Worm (Caenorhabditis elegans) whole organism, L4 larva: ENCODE results near the gene R08E3.1.

Source experiments
- F26F4.8 ChIP-seq: fragments of 200-800 bp; sonication (Bioruptor generic); conservative IDR thresholded peaks from 2 replicates; pipeline ENCODE4 v1.3.6; 2022; ENCODE audit warnings: missing genetic modification characterization, missing compliant biosample characterization
- F37D6.2 ChIP-seq: sonication (generic microtip); optimal IDR thresholded peaks from 2 replicates; lab custom pipeline; 2016; ENCODE audit warnings: mild to moderate bottlenecking, missing genetic modification characterization, missing compliant biosample characterization
- F49E8.2 ChIP-seq: sonication (generic microtip); optimal IDR thresholded peaks from 2 replicates; lab custom pipeline; 2016; ENCODE audit warnings: missing compliant biosample characterization, mild to moderate bottlenecking, missing genetic modification characterization, borderline replicate concordance
- R02D3.7 ChIP-seq: fragments of 150-350 bp; sonication (generic microtip); optimal IDR thresholded peaks from 3 replicates; lab custom pipeline; 2014; ENCODE audit warnings: missing biosample characterization, missing genetic modification characterization
- T20F7.1 ChIP-seq: fragments of 200-800 bp; sonication (Bioruptor generic); optimal IDR thresholded peaks from 2 replicates; lab custom pipeline; 2018; ENCODE audit warnings: mild to moderate bottlenecking, missing genetic modification characterization, missing compliant biosample characterization
- T26A8.4 ChIP-seq: fragments of 200-800 bp; sonication (Bioruptor generic); IDR thresholded peaks from 2 replicates; pipeline ENCODE4 v1.3.6; 2022; ENCODE audit warnings: missing genetic modification characterization, missing compliant biosample characterization
- Y105C5A.15 ChIP-seq: fragments of 200-800 bp; sonication (Bioruptor generic); IDR thresholded peaks from 2 replicates; pipeline ENCODE4 v1.3.6; 2022; ENCODE audit warnings: missing genetic modification characterization, missing compliant biosample characterization
- Y75B8A.6 ChIP-seq: fragments of 200-800 bp; sonication (Bioruptor generic); IDR thresholded peaks from 2 replicates; pipeline ENCODE4 v1.3.6; 2022; ENCODE audit warnings: missing genetic modification reagents, missing genetic modification characterization, missing compliant biosample characterization
- ceh-82 ChIP-seq: sonication (generic microtip); optimal IDR thresholded peaks from 2 replicates; lab custom pipeline; 2017; ENCODE audit warnings: missing biosample characterization, missing genetic modification characterization
- ctbp-1 ChIP-seq: fragments of 200-800 bp; sonication (Bioruptor generic); IDR thresholded peaks from 2 replicates; pipeline ENCODE4 v1.3.6; 2022; ENCODE audit warnings: missing genetic modification reagents, missing genetic modification characterization, missing compliant biosample characterization
- daf-16 ChIP-seq, 3 experiments: sonication (generic microtip); optimal IDR thresholded peaks; 2 replicates each; lab custom pipeline; 2016 to 2017; ENCODE audit warnings: missing genetic modification characterization in 3 of 3, missing genetic modification reagents in 3 of 3, mild to moderate bottlenecking in 2 of 3, missing compliant biosample characterization in 2 of 3, missing biosample characterization in 1 of 3, moderate library complexity in 1 of 3
- dmd-6 ChIP-seq: fragments of 200-800 bp; sonication (Bioruptor generic); IDR thresholded peaks from 2 replicates; pipeline ENCODE4 v1.3.6; 2022; ENCODE audit warnings: missing genetic modification reagents, missing genetic modification characterization, missing compliant biosample characterization
- dmd-8 ChIP-seq: fragments of 200-800 bp; sonication (Bioruptor generic); IDR thresholded peaks from 2 replicates; pipeline ENCODE4 v1.3.6; 2022; ENCODE audit warnings: missing genetic modification characterization, missing compliant biosample characterization
- dve-1 ChIP-seq: sonication (generic microtip); optimal IDR thresholded peaks from 2 replicates; lab custom pipeline; 2017; ENCODE audit warnings: antibody characterized with exemption, mild to moderate bottlenecking, missing genetic modification characterization, missing compliant biosample characterization; ENCODE audit not compliant: insufficient read depth
- egl-43 ChIP-seq: fragments of 200-800 bp; sonication (Bioruptor generic); IDR thresholded peaks from 2 replicates; pipeline ENCODE4 v1.3.6; 2022; ENCODE audit warnings: missing genetic modification reagents, missing genetic modification characterization, missing compliant biosample characterization
- hlh-11 ChIP-seq: fragments of 200-800 bp; sonication (Bioruptor generic); optimal IDR thresholded peaks from 2 replicates; lab custom pipeline; 2018; ENCODE audit warnings: mild to moderate bottlenecking, missing genetic modification characterization, missing compliant biosample characterization
- hlh-30 ChIP-seq: sonication (generic microtip); optimal IDR thresholded peaks from 2 replicates; lab custom pipeline; 2017; ENCODE audit warnings: antibody characterized with exemption, mild to moderate bottlenecking, missing genetic modification characterization, missing compliant biosample characterization; ENCODE audit not compliant: insufficient read depth
- jun-1 ChIP-seq: fragments of 150-350 bp; optimal IDR thresholded peaks from 2 replicates; lab custom pipeline; 2014; ENCODE audit warnings: missing biosample characterization, missing genetic modification reagents, missing genetic modification characterization
- lin-1 ChIP-seq: fragments of 200-800 bp; sonication (Bioruptor generic); IDR thresholded peaks from 2 replicates; pipeline ENCODE4 v1.3.6; 2022; ENCODE audit warnings: missing genetic modification reagents, missing genetic modification characterization, missing compliant biosample characterization
- lin-13 ChIP-seq: fragments of 150-350 bp; optimal IDR thresholded peaks from 2 replicates; lab custom pipeline; 2014; ENCODE audit warnings: missing biosample characterization, missing genetic modification reagents, missing genetic modification characterization
- lsy-2 ChIP-seq, 2 experiments: fragments of 150-350 bp in 1 of 2; sonication (generic microtip) in 1 of 2; optimal IDR thresholded peaks; 2 replicates each; lab custom pipeline; 2014 to 2017; ENCODE audit warnings: missing biosample characterization in 2 of 2, missing genetic modification characterization in 2 of 2
- mdt-29 ChIP-seq: fragments of 200-800 bp; sonication (Bioruptor generic); IDR thresholded peaks from 2 replicates; pipeline ENCODE4 v1.3.6; 2022; ENCODE audit warnings: missing genetic modification reagents, missing genetic modification characterization, missing compliant biosample characterization
- mes-2 ChIP-seq: sonication (generic microtip); optimal IDR thresholded peaks from 2 replicates; lab custom pipeline; 2016; ENCODE audit warnings: missing genotype, mild to moderate bottlenecking, missing genetic modification characterization, missing compliant biosample characterization; ENCODE audit not compliant: poor library complexity, severe bottlenecking
- mxl-3 ChIP-seq: fragments of 200-800 bp; sonication (Bioruptor generic); optimal IDR thresholded peaks from 2 replicates; lab custom pipeline; 2018; ENCODE audit warnings: mild to moderate bottlenecking, missing genetic modification characterization, missing compliant biosample characterization
- nhr-11 ChIP-seq: fragments of 150-350 bp; optimal IDR thresholded peaks from 2 replicates; lab custom pipeline; 2014; ENCODE audit warnings: missing biosample characterization, missing genetic modification characterization
- nhr-237 ChIP-seq: sonication (generic microtip); optimal IDR thresholded peaks from 2 replicates; lab custom pipeline; 2017; ENCODE audit warnings: missing biosample characterization, missing genetic modification characterization
- nhr-25 ChIP-seq: sonication (generic microtip); optimal IDR thresholded peaks from 2 replicates; lab custom pipeline; 2017; ENCODE audit warnings: missing genetic modification characterization, mild to moderate bottlenecking, missing compliant biosample characterization, antibody characterized with exemption, moderate library complexity, borderline replicate concordance; ENCODE audit not compliant: insufficient read depth
- nhr-28 ChIP-seq: fragments of 150-350 bp; optimal IDR thresholded peaks from 2 replicates; lab custom pipeline; 2014; ENCODE audit warnings: missing biosample characterization, missing genetic modification characterization
- nhr-6 ChIP-seq: fragments of 150-350 bp; optimal IDR thresholded peaks from 2 replicates; lab custom pipeline; 2014; ENCODE audit warnings: missing biosample characterization, missing genetic modification characterization
- nhr-77 ChIP-seq: fragments of 150-350 bp; optimal IDR thresholded peaks from 2 replicates; lab custom pipeline; 2014; ENCODE audit warnings: missing biosample characterization, missing genetic modification characterization
- pqm-1 ChIP-seq: sonication (generic microtip); optimal IDR thresholded peaks from 2 replicates; lab custom pipeline; 2017; ENCODE audit warnings: missing biosample characterization, missing genetic modification characterization
- snpc-4 ChIP-seq: fragments of 150-350 bp; optimal IDR thresholded peaks from 2 replicates; lab custom pipeline; 2014; ENCODE audit warnings: missing biosample characterization, missing genetic modification characterization
- tag-97 ChIP-seq: fragments of 200-800 bp; sonication (Bioruptor generic); IDR thresholded peaks from 2 replicates; pipeline ENCODE4 v1.3.6; 2022; ENCODE audit warnings: missing genetic modification characterization, missing compliant biosample characterization
- unc-130 ChIP-seq: sonication (generic microtip); optimal IDR thresholded peaks from 2 replicates; lab custom pipeline; 2016; ENCODE audit warnings: missing genetic modification reagents, missing genetic modification characterization, missing compliant biosample characterization
- unc-39 ChIP-seq: sonication (generic microtip); optimal IDR thresholded peaks from 2 replicates; lab custom pipeline; 2017; ENCODE audit warnings: missing biosample characterization, missing genetic modification characterization
- unc-62 ChIP-seq, 3 experiments: fragments of 150-350 bp in 1 of 3; sonication (generic microtip); optimal IDR thresholded peaks in 2 of 3; peaks in 1 of 3; 1 replicate in 1 of 3; 2 replicates in 2 of 3; lab custom pipeline; 2014 to 2017; ENCODE audit warnings: missing biosample characterization in 3 of 3, missing genetic modification characterization in 3 of 3, missing genetic modification reagents in 3 of 3, missing genotype in 1 of 3
- zip-11 ChIP-seq: fragments of 200-800 bp; sonication (Bioruptor generic); IDR thresholded peaks from 2 replicates; pipeline ENCODE4 v1.3.6; 2022; ENCODE audit warnings: missing genetic modification characterization, missing compliant biosample characterization
- zip-2 ChIP-seq: fragments of 150-350 bp; optimal IDR thresholded peaks from 2 replicates; lab custom pipeline; 2014; ENCODE audit warnings: missing biosample characterization, missing genetic modification characterization

Gene R08E3.1

DNA sequence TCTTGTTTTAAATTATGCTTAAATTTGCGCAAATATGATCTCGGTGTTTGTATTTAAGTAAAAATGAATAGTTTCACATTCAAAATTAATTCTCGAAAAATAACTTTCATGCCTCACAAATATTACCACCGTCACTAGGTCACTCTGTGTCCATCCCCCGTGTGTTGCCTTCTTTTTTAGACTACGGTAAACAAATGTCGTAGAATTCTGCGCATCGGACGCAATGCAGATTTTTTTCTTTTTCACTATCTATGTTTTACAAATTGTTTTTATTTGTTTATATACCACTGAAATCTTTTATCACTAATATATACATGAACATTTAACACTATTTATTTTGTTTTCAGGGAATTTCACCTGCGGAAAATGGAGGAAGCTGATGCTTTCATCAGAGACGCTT lies 4.2 kb upstream of the R08E3.1 start, which contains the start of gene R08E3.3 (continued):
- no peak for TF ChIP-seq jun-1 (tag; lab: Kevin White, UChicago)
- no peak for TF ChIP-seq unc-130
- no peak for TF ChIP-seq dmd-8
- no peak for TF ChIP-seq mdt-29 (GFP tag; lab: Robert Waterston, UW)
- TF ChIP-seq F37D6.2 (tag; lab: Kevin White, UChicago) = no peak
- TF ChIP-seq R02D3.7 (tag; lab: Kevin White, UChicago) = no peak
- TF ChIP-seq tag-97 (GFP tag; lab: Robert Waterston, UW) = no peak
- TF ChIP-seq zip-2 (tag; lab: Kevin White, UChicago) = no peak
- no peak for TF ChIP-seq mxl-3 (GFP tag; lab: Kevin White, UChicago)
- TF ChIP-seq lin-13 (GFP tag; lab: Kevin White, UChicago) = no peak
- no peak for TF ChIP-seq T26A8.4 (GFP tag; lab: Robert Waterston, UW)
- no peak for TF ChIP-seq nhr-25 (tag; lab: Kevin White, UChicago)
- peak; percentile 72 to 98 for TF ChIP-seq lsy-2 (tag; optimal IDR thresholded peaks at IDR 0.05; lab: Kevin White, UChicago)
- no peak for TF ChIP-seq nhr-77 (tag; lab: Kevin White, UChicago)
- no peak for TF ChIP-seq Y105C5A.15
- no peak for TF ChIP-seq F49E8.2 (tag; lab: Kevin White, UChicago)
- no peak for TF ChIP-seq lin-1 (GFP tag; lab: Robert Waterston, UW)
- peak; percentile 33 for TF ChIP-seq hlh-30
- TF ChIP-seq nhr-237 (tag; lab: Kevin White, UChicago) = no peak
- no peak for TF ChIP-seq egl-43
- TF ChIP-seq Y75B8A.6 (GFP tag; lab: Robert Waterston, UW) = no peak
- peak; percentile 24 for TF ChIP-seq mes-2 (tag; lab: Kevin White, UChicago)
- no peak for TF ChIP-seq zip-11
- TF ChIP-seq F26F4.8 (GFP tag; lab: Robert Waterston, UW) = no peak
- TF ChIP-seq ceh-82 (tag; lab: Kevin White, UChicago) = no peak
- TF ChIP-seq unc-39 (tag; lab: Kevin White, UChicago) = no peak
- peak; percentile 26 for TF ChIP-seq nhr-28 (tag; lab: Kevin White, UChicago)
- no peak for TF ChIP-seq nhr-11 (tag; lab: Kevin White, UChicago)
- TF ChIP-seq ctbp-1 = no peak
- TF ChIP-seq T20F7.1 (GFP tag; lab: Kevin White, UChicago) = no peak
- no peak for TF ChIP-seq snpc-4 (tag; lab: Kevin White, UChicago)

DNA sequence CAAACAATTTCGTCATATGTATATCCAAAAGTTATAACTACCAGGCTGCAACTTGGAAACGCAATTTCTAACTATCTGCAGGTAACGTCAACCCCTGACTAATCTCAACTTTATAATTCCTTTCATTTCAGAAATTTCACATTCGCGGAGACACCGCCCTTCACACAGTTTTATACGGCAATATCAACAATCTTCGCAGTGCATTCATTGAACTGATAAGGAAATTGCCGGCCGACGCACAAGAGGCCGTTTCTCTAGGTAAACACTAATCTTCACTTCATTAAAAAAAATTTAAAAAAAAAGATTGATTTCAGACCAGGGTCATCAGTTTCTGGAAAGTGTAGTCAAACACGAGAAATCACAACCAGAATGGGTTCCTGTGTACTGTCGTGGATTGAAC lies 3.6 kb upstream of the R08E3.1 start:
- peak; percentile 31 for TF ChIP-seq nhr-77 (tag; lab: Kevin White, UChicago)
- TF ChIP-seq unc-62 (GFP tag; optimal IDR thresholded peaks at IDR 0.05 in 1 of 2; lab: Kevin White, UChicago) = no peak
- TF ChIP-seq unc-62 (tag; optimal IDR thresholded peaks at IDR 0.05; lab: Kevin White, UChicago) = no peak
- TF ChIP-seq hlh-11 (tag; lab: Kevin White, UChicago) = peak; percentile 67
- peak; percentile 70 for TF ChIP-seq dve-1 (tag; lab: Kevin White, UChicago)
- TF ChIP-seq mes-2 (tag; lab: Kevin White, UChicago) = peak; percentile 45
- peak; percentile 98 for TF ChIP-seq pqm-1 (tag; lab: Kevin White, UChicago)
- peak; percentile 74 for TF ChIP-seq dmd-6
- peak; percentile 26 for TF ChIP-seq hlh-30
- TF ChIP-seq nhr-6 = no peak
- peak in 1 of 2 experiments; percentile 46 for TF ChIP-seq daf-16 (GFP tag; optimal IDR thresholded peaks at IDR 0.05; lab: Kevin White, UChicago)
- TF ChIP-seq daf-16 (tag; optimal IDR thresholded peaks at IDR 0.05; lab: Kevin White, UChicago) = peak; percentile 98
- TF ChIP-seq nhr-28 (tag; lab: Kevin White, UChicago) = peak; percentile 67
